Fruit fly (Drosophila melanogaster) whole organism, embryonic: ENCODE results near the gene CG8673.

Source experiments
- CG10366 ChIP-seq: fragments of 200-800 bp; sonication (Bioruptor generic); IDR thresholded peaks from 2 replicates; pipeline ENCODE4 v1.3.6; 2022; ENCODE audit warnings: missing biosample characterization, missing genetic modification characterization
- CG11723 ChIP-seq: fragments of 200-800 bp; sonication (Bioruptor generic); optimal IDR thresholded peaks from 2 replicates; lab custom pipeline; 2017; ENCODE audit warnings: missing biosample characterization, mild to moderate bottlenecking, missing genetic modification characterization
- CG12155 ChIP-seq: fragments of 200-800 bp; sonication (Bioruptor generic); optimal IDR thresholded peaks from 3 replicates; lab custom pipeline; 2016; ENCODE audit warnings: missing biosample characterization, missing genetic modification characterization
- CG12219 ChIP-seq: fragments of 200-800 bp; sonication (Bioruptor generic); optimal IDR thresholded peaks from 3 replicates; lab custom pipeline; 2018; ENCODE audit warnings: missing biosample characterization, mild to moderate bottlenecking, missing genetic modification characterization
- CG13296 ChIP-seq: fragments of 200-800 bp; sonication (Bioruptor generic); optimal IDR thresholded peaks from 3 replicates; lab custom pipeline; 2018; ENCODE audit warnings: missing biosample characterization, mild to moderate bottlenecking, missing genetic modification characterization
- CG14050 ChIP-seq: fragments of 200-800 bp; sonication (Bioruptor generic); IDR thresholded peaks from 3 replicates; pipeline ENCODE4 v1.3.6; 2022; ENCODE audit warnings: missing biosample characterization, missing genetic modification characterization
- CG14441 ChIP-seq: fragments of 200-800 bp; sonication (Bioruptor generic); IDR thresholded peaks from 2 replicates; pipeline ENCODE4 v1.3.6; 2022; ENCODE audit warnings: missing biosample characterization, missing genetic modification characterization
- CG15269 ChIP-seq: fragments of 200-800 bp; sonication (Bioruptor generic); optimal IDR thresholded peaks from 2 replicates; lab custom pipeline; 2018; ENCODE audit warnings: missing biosample characterization, mild to moderate bottlenecking, missing genetic modification characterization, moderate library complexity
- CG15696 ChIP-seq: fragments of 200-800 bp; sonication (Bioruptor generic); optimal IDR thresholded peaks from 2 replicates; lab custom pipeline; 2019; ENCODE audit warnings: missing biosample characterization, mild to moderate bottlenecking, missing genetic modification characterization, moderate library complexity
- CG17186 ChIP-seq: fragments of 200-800 bp; sonication (Bioruptor generic); optimal IDR thresholded peaks from 3 replicates; lab custom pipeline; 2017; ENCODE audit warnings: missing biosample characterization, missing genetic modification reagents, missing genetic modification characterization
- CG18476 ChIP-seq: fragments of 200-800 bp; sonication (Bioruptor generic); optimal IDR thresholded peaks from 2 replicates; lab custom pipeline; 2016; ENCODE audit warnings: missing biosample characterization, mild to moderate bottlenecking, missing genetic modification characterization
- CG30020 ChIP-seq: fragments of 200-800 bp; optimal IDR thresholded peaks from 2 replicates; lab custom pipeline; 2019; ENCODE audit warnings: missing biosample characterization, mild to moderate bottlenecking, missing genetic modification characterization, moderate library complexity
- CG42726 ChIP-seq: fragments of 200-800 bp; sonication (Bioruptor generic); IDR thresholded peaks from 2 replicates; pipeline ENCODE4 v1.3.6; 2022; ENCODE audit warnings: missing biosample characterization, missing genetic modification characterization; ENCODE audit not compliant: partially characterized antibody
- CG5180 ChIP-seq: fragments of 200-800 bp; sonication (Bioruptor generic); optimal IDR thresholded peaks from 3 replicates; lab custom pipeline; 2017; ENCODE audit warnings: missing biosample characterization, missing genetic modification characterization, mild to moderate bottlenecking, moderate library complexity, missing genetic modification reagents
- CG5245 ChIP-seq: fragments of 200-800 bp; sonication (Bioruptor generic); optimal IDR thresholded peaks from 3 replicates; lab custom pipeline; 2016; ENCODE audit warnings: missing biosample characterization, missing genetic modification characterization
- CG6272 ChIP-seq: fragments of 200-800 bp; sonication (Bioruptor generic); IDR thresholded peaks from 2 replicates; pipeline ENCODE4 v1.3.6; 2022; ENCODE audit warnings: missing biosample characterization, missing genetic modification characterization
- CG7556 ChIP-seq: fragments of 200-800 bp; sonication (Bioruptor generic); optimal IDR thresholded peaks from 2 replicates; lab custom pipeline; 2017; ENCODE audit warnings: missing biosample characterization, mild to moderate bottlenecking, missing genetic modification characterization
- CG7745 ChIP-seq: fragments of 200-800 bp; sonication (Bioruptor generic); optimal IDR thresholded peaks from 2 replicates; lab custom pipeline; 2018; ENCODE audit warnings: missing biosample characterization, mild to moderate bottlenecking, missing genetic modification characterization, moderate library complexity
- CG7839 ChIP-seq: fragments of 200-800 bp; sonication (Bioruptor generic); optimal IDR thresholded peaks from 3 replicates; lab custom pipeline; 2018; ENCODE audit warnings: missing biosample characterization, mild to moderate bottlenecking, missing genetic modification characterization, moderate library complexity
- CG8359 ChIP-seq: fragments of 200-800 bp; sonication (Bioruptor generic); optimal IDR thresholded peaks from 2 replicates; lab custom pipeline; 2017; ENCODE audit warnings: missing biosample characterization, mild to moderate bottlenecking, missing genetic modification characterization, borderline replicate concordance
- CG9215 ChIP-seq: fragments of 200-800 bp; sonication (Bioruptor generic); IDR thresholded peaks from 2 replicates; pipeline ENCODE4 v1.3.6; 2022; ENCODE audit warnings: missing biosample characterization, missing genetic modification characterization
- CrebB ChIP-seq: fragments of 200-800 bp; sonication (Bioruptor generic); optimal IDR thresholded peaks from 3 replicates; lab custom pipeline; 2018; ENCODE audit warnings: missing biosample characterization, mild to moderate bottlenecking, missing genetic modification characterization
- Dad ChIP-seq: fragments of 200-800 bp; sonication (Bioruptor generic); optimal IDR thresholded peaks from 3 replicates; lab custom pipeline; 2016; ENCODE audit warnings: missing biosample characterization, missing genetic modification characterization
- Dll ChIP-seq: fragments of 200-800 bp; sonication (Bioruptor generic); IDR thresholded peaks from 4 replicates; pipeline ENCODE4 v1.3.6; 2022; ENCODE audit warnings: missing biosample characterization, missing genetic modification characterization; ENCODE audit not compliant: partially characterized antibody
- Dp ChIP-seq: fragments of 200-800 bp; sonication (Bioruptor generic); optimal IDR thresholded peaks from 2 replicates; lab custom pipeline; 2018; ENCODE audit warnings: missing biosample characterization, mild to moderate bottlenecking, missing genetic modification characterization, moderate library complexity
- Elba2 ChIP-seq: fragments of 200-800 bp; sonication (Bioruptor generic); optimal IDR thresholded peaks from 3 replicates; lab custom pipeline; 2016; ENCODE audit warnings: missing biosample characterization, missing genetic modification characterization
- Gsc ChIP-seq: fragments of 200-800 bp; sonication (Bioruptor generic); IDR thresholded peaks from 2 replicates; pipeline ENCODE4 v1.3.6; 2022; ENCODE audit warnings: missing biosample characterization, missing genetic modification characterization
- HLH54F ChIP-seq: fragments of 200-800 bp; sonication (Bioruptor generic); optimal IDR thresholded peaks from 3 replicates; lab custom pipeline; 2016; ENCODE audit warnings: missing biosample characterization, missing genetic modification characterization
- Hey ChIP-seq: fragments of 200-800 bp; sonication (Bioruptor generic); optimal IDR thresholded peaks from 3 replicates; lab custom pipeline; 2018; ENCODE audit warnings: missing biosample characterization, mild to moderate bottlenecking, missing genetic modification characterization
- Hsf ChIP-seq: fragments of 200-800 bp; sonication (Bioruptor generic); optimal IDR thresholded peaks from 3 replicates; lab custom pipeline; 2016; ENCODE audit warnings: missing biosample characterization, missing genetic modification characterization
- Lhr ChIP-seq: fragments of 200-800 bp; sonication (Bioruptor generic); optimal IDR thresholded peaks from 3 replicates; lab custom pipeline; 2017; ENCODE audit warnings: mild to moderate bottlenecking, missing biosample characterization, missing genetic modification reagents, missing genetic modification characterization
- MBD-R2 ChIP-seq: fragments of 200-800 bp; sonication (Bioruptor generic); IDR thresholded peaks from 2 replicates; pipeline ENCODE4 v1.3.6; 2022; ENCODE audit warnings: missing biosample characterization, missing genetic modification characterization
- Oli ChIP-seq: fragments of 200-800 bp; sonication (Bioruptor generic); optimal IDR thresholded peaks from 2 replicates; lab custom pipeline; 2018; ENCODE audit warnings: missing biosample characterization, mild to moderate bottlenecking, missing genetic modification characterization, moderate library complexity
- Sox100B ChIP-seq: fragments of 200-800 bp; sonication (Bioruptor generic); optimal IDR thresholded peaks from 3 replicates; lab custom pipeline; 2018; ENCODE audit warnings: missing biosample characterization, mild to moderate bottlenecking, missing genetic modification characterization
- al ChIP-seq: fragments of 200-800 bp; sonication (Bioruptor generic); IDR thresholded peaks from 2 replicates; pipeline ENCODE4 v1.3.6; 2022; ENCODE audit warnings: missing biosample characterization, missing genetic modification characterization
- amos ChIP-seq: fragments of 200-800 bp; sonication (Bioruptor generic); IDR thresholded peaks from 2 replicates; pipeline ENCODE4 v1.3.6; 2022; ENCODE audit warnings: missing biosample characterization, missing genetic modification characterization; ENCODE audit not compliant: partially characterized antibody
- ci ChIP-seq: fragments of 200-800 bp; sonication (Bioruptor generic); IDR thresholded peaks from 3 replicates; pipeline ENCODE4 v1.3.6; 2022; ENCODE audit warnings: missing biosample characterization, missing genetic modification characterization
- dan ChIP-seq: fragments of 200-800 bp; sonication (Bioruptor generic); IDR thresholded peaks from 2 replicates; pipeline ENCODE4 v1.3.6; 2022; ENCODE audit warnings: missing biosample characterization, missing genetic modification characterization
- eve ChIP-seq, 2 experiments: fragments of >200 bp; optimal IDR thresholded peaks; 2 replicates each; lab custom pipeline; 2017; ENCODE audit warnings: missing biosample characterization in 2 of 2, missing genetic modification characterization in 2 of 2
- eyg ChIP-seq: fragments of 200-800 bp; sonication (Bioruptor generic); optimal IDR thresholded peaks from 3 replicates; lab custom pipeline; 2016; ENCODE audit warnings: missing biosample characterization, missing genetic modification characterization
- gro ChIP-seq: fragments of 200-800 bp; sonication (Bioruptor generic); optimal IDR thresholded peaks from 2 replicates; lab custom pipeline; 2016; ENCODE audit warnings: missing biosample characterization, missing genetic modification characterization
- hb ChIP-seq: fragments of 200-800 bp; sonication (Bioruptor generic); IDR thresholded peaks from 3 replicates; pipeline ENCODE4 v1.3.6; 2022; ENCODE audit warnings: missing biosample characterization, missing genetic modification characterization; ENCODE audit not compliant: partially characterized antibody
- lola ChIP-seq, 3 experiments: fragments of >200 bp in 2 of 3; fragments of 200-800 bp in 1 of 3; sonication (Bioruptor generic) in 1 of 3; optimal IDR thresholded peaks; 2 replicates each; lab custom pipeline; 2017 to 2019; ENCODE audit warnings: missing biosample characterization in 3 of 3, missing genetic modification characterization in 3 of 3, mild to moderate bottlenecking in 1 of 3, moderate library complexity in 1 of 3
- tap ChIP-seq: fragments of 200-800 bp; optimal IDR thresholded peaks from 3 replicates; lab custom pipeline; 2019; ENCODE audit warnings: missing biosample characterization, mild to moderate bottlenecking, missing genetic modification characterization, moderate library complexity
- ttk ChIP-seq: fragments of 200-800 bp; sonication (Bioruptor generic); IDR thresholded peaks from 2 replicates; pipeline ENCODE4 v2.1.2; 2022; ENCODE audit warnings: missing biosample characterization, missing genetic modification characterization
- twi ChIP-seq: fragments of 200-800 bp; optimal IDR thresholded peaks from 2 replicates; lab custom pipeline; 2019; ENCODE audit warnings: missing biosample characterization, mild to moderate bottlenecking, missing genetic modification characterization, moderate library complexity
- usp ChIP-seq: fragments of >200 bp; optimal IDR thresholded peaks from 2 replicates; lab custom pipeline; 2017; ENCODE audit warnings: missing biosample characterization, missing genetic modification characterization
- vnd ChIP-seq: fragments of 200-800 bp; sonication (Bioruptor generic); IDR thresholded peaks from 3 replicates; pipeline ENCODE4 v1.3.6; 2022; ENCODE audit warnings: missing biosample characterization, missing genetic modification characterization; ENCODE audit not compliant: partially characterized antibody
- zen ChIP-seq: fragments of 200-800 bp; sonication (Bioruptor generic); optimal IDR thresholded peaks from 3 replicates; lab custom pipeline; 2018; ENCODE audit warnings: missing biosample characterization, mild to moderate bottlenecking, missing genetic modification characterization, moderate library complexity

The CG8673 gene

DNA sequence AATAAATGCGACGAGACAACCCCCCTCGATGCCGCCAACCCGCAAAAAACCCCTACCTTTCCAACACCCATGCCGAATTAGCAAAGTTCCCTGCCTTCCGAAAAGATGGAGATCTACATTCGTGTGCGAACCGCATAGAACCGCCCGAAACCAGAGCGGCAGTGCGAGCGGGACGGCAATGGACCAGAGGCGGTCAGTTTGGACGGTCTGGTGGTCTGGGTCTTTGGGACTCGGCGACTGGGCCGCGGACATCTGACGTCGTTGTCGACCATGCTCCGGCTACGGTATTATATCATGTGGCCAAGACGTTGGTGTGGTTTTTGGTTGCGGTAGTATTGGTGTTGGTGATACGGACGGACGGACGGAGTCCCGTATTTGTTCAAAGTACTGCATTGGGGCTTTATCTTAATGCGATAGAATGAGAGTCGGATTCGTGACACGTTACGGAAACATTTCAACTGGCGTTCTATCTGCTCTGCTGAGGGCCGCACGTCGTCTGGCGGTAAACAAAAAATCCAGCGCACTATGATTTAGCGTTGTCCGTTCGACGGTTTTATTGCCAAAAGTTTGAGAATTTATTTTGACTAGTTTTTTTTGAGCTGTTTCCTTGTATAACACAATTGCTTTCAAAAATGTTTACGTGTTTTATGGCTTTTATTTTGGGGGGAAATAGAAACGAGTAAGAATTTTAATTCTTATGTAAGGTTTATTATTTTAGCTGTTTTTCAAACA is 37.2 kb upstream of the CG8673 start (continued):
- TF ChIP-seq CG7839 (tag; lab: Kevin White, UChicago) (peak; percentile 38), Lhr (no peak), Oli (tag; lab: Kevin White, UChicago) (peak; percentile 38), dan (no peak), CG14441 (GFP tag; lab: Robert Waterston, UW) (no peak), vnd (GFP tag; lab: Robert Waterston, UW) (no peak), CG5245 (GFP tag; lab: Kevin White, UChicago) (no peak), HLH54F (GFP tag; lab: Kevin White, UChicago) (no peak), amos (GFP tag; lab: Robert Waterston, UW) (no peak; the same call in 1 of the 2 replicates), hb (GFP tag; lab: Robert Waterston, UW) (no peak), CG10366 (GFP tag; lab: Robert Waterston, UW) (no peak), Hey (tag; lab: Kevin White, UChicago) (no peak), zen (tag; lab: Kevin White, UChicago) (no peak), usp (GFP tag; lab: Kevin White, UChicago) (no peak), CG6272 (GFP tag; lab: Robert Waterston, UW) (no peak), CG12219 (GFP tag; lab: Kevin White, UChicago) (no peak), eyg (no peak), Dad (GFP tag; lab: Kevin White, UChicago) (no peak), Sox100B (GFP tag; lab: Kevin White, UChicago) (no peak), ttk (GFP tag; lab: Robert Waterston, UW) (no peak), twi (tag; lab: Kevin White, UChicago) (no peak), CG11723 (GFP tag; lab: Kevin White, UChicago) (no peak), CG9215 (GFP tag; lab: Robert Waterston, UW) (no peak), Elba2 (GFP tag; lab: Kevin White, UChicago) (no peak), CG14050 (GFP tag; lab: Robert Waterston, UW) (no peak), CG17186 (no peak), CG12155 (GFP tag; lab: Kevin White, UChicago) (peak; percentile 19), CG15269 (tag; lab: Kevin White, UChicago) (peak; percentile 36), CG13296 (GFP tag; lab: Kevin White, UChicago) (no peak), ci (GFP tag; lab: Robert Waterston, UW) (peak; percentile 58; the same call in 1 of the 3 replicates), CG42726 (GFP tag; lab: Robert Waterston, UW) (no peak), MBD-R2 (GFP tag; lab: Robert Waterston, UW) (peak; percentile 24; the same call in 1 of the 2 replicates), Hsf (GFP tag; lab: Kevin White, UChicago) (no peak), CG7745 (tag; lab: Kevin White, UChicago) (no peak), CG7556 (GFP tag; lab: Kevin White, UChicago) (no peak), Dll (GFP tag; lab: Robert Waterston, UW) (no peak), al (no peak), Dp (no peak), CG15696 (no peak), CG8359 (GFP tag; lab: Kevin White, UChicago) (no peak), CrebB (no peak), lola (GFP tag; optimal IDR thresholded peaks at IDR 0.05; lab: Kevin White, UChicago) (no peak), CG18476 (no peak), tap (no peak), Gsc (GFP tag; lab: Robert Waterston, UW) (no peak), CG30020 (tag; lab: Kevin White, UChicago) (no peak), CG5180 (GFP tag; lab: Kevin White, UChicago) (no peak), eve (GFP tag; optimal IDR thresholded peaks at IDR 0.05; lab: Kevin White, UChicago) (no peak), gro (no peak)
